Fruit fly (Drosophila melanogaster): ENCODE measurements around the gene CG17819.

DNA sequence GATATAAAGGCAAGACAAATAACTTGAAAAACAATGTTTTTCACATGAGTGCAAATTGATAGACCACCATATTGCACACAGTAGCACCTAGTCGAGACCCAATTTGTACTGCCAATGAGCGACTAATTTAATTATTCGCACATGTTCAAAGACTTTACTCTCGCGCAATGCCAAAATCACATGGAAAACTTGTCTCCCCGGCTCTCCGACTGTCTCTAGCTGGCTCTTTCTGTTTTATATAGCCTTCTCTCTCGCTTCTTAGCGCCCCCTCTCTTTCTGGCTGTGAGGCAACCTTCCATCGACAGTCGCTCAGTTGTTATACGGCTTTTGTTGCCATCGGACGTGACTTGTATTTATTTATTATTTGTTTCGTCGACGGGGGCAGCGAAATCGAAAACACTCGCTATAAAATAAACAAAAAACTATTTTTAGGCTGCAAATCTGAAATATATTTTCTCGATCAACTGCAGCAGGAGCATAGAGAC lies 10.3 kb downstream of the CG17819 start, which contains the start of gene CG6656:
- TF ChIP-seq CG8478 (optimal IDR thresholded peaks at IDR 0.05) = no peak
- TF ChIP-seq CTCF (optimal IDR thresholded peaks at IDR 0.05) = no peak

Data from S2 (cell line).